Fruit fly (Drosophila melanogaster): ENCODE data around the gene FoxK.

Gene FoxK

dm6 chr3L:11096195-11096908 lies 24.2 kb downstream of the FoxK start, which contains the start of the genes CG46439, Iyd and CG33947 (continued):
- no peak; the same call in 1 of the 2 replicates for TF ChIP-seq chm (GFP tag; IDR thresholded peaks at IDR 0.05)
- TF ChIP-seq Bteb2 (GFP tag; optimal IDR thresholded peaks at IDR 0.05) = no peak
- TF ChIP-seq luna (GFP tag; optimal IDR thresholded peaks at IDR 0.05) = no peak
- no peak for TF ChIP-seq Dref (GFP tag; IDR thresholded peaks at IDR 0.05)
- peak; percentile 26 for TF ChIP-seq CG2120 (GFP tag; optimal IDR thresholded peaks at IDR 0.05)
- no peak for TF ChIP-seq CG30431 (GFP tag; optimal IDR thresholded peaks at IDR 0.05)
- no peak for TF ChIP-seq crc (GFP tag; optimal IDR thresholded peaks at IDR 0.05)
- TF ChIP-seq Dek (tag; optimal IDR thresholded peaks at IDR 0.05) = peak; percentile 10
- peak; percentile 18 for TF ChIP-seq trem (tag; optimal IDR thresholded peaks at IDR 0.05)
- TF ChIP-seq hbn (GFP tag; IDR thresholded peaks at IDR 0.05; ENCODE audit: partially characterized antibody) = peak; percentile 44; the same call in 1 of the 2 replicates
- peak; percentile 70 for TF ChIP-seq Fer1 (GFP tag; optimal IDR thresholded peaks at IDR 0.05)
- TF ChIP-seq CG10565 (GFP tag; optimal IDR thresholded peaks at IDR 0.05) = no peak
- TF ChIP-seq sug (tag; optimal IDR thresholded peaks at IDR 0.05) = peak; percentile 11
- no peak for TF ChIP-seq ara (GFP tag; IDR thresholded peaks at IDR 0.05)
- peak; percentile 14; the same call in 1 of the 2 replicates for TF ChIP-seq vvl (GFP tag; IDR thresholded peaks at IDR 0.05)
- no peak for TF ChIP-seq Atf-2 (GFP tag; optimal IDR thresholded peaks at IDR 0.05)
- no peak for TF ChIP-seq CG12299 (tag; optimal IDR thresholded peaks at IDR 0.05)
- TF ChIP-seq nom (GFP tag; optimal IDR thresholded peaks at IDR 0.05) = peak; percentile 95
- no peak for TF ChIP-seq CrebB (tag; optimal IDR thresholded peaks at IDR 0.05)
- no peak for TF ChIP-seq CG12942 (GFP tag; optimal IDR thresholded peaks at IDR 0.05)
- no peak for TF ChIP-seq sc (optimal IDR thresholded peaks at IDR 0.05)
- no peak for TF ChIP-seq sc (GFP tag; optimal IDR thresholded peaks at IDR 0.05)
- TF ChIP-seq Taf1 (GFP tag; IDR thresholded peaks at IDR 0.05) = no peak
- TF ChIP-seq ken (GFP tag; IDR thresholded peaks at IDR 0.05) = 0 out of 3 replicates have a peak, but pooled peaks have one; percentile 19
- peak; percentile 52 for TF ChIP-seq yki (optimal IDR thresholded peaks at IDR 0.05)
- no peak for TF ChIP-seq B-H1 (GFP tag; IDR thresholded peaks at IDR 0.05)
- TF ChIP-seq onecut (GFP tag; IDR thresholded peaks at IDR 0.05) = peak; percentile 45; the same call in 1 of the 2 replicates
- no peak for TF ChIP-seq CG3726 (GFP tag; IDR thresholded peaks at IDR 0.05)
- no peak for TF ChIP-seq CG7357 (GFP tag; IDR thresholded peaks at IDR 0.05)
- peak in 1 of 2 experiments; percentile 12 for TF ChIP-seq Hr51 (GFP tag; optimal IDR thresholded peaks at IDR 0.05)

- no peak for TF ChIP-seq H2.0 (GFP tag; IDR thresholded peaks at IDR 0.05)
- TF ChIP-seq sens (GFP tag) = peak; percentile 57
These were observed 26.3 kb downstream of the FoxK start for dm6 chr3L:11094279-11094678.

dm6 chr3L:11093046-11093520 lies 27.5 kb downstream of the FoxK start, which contains the start of gene JIL-1:
JIL-1 (minus strand) TSS chr3L:11093193.
- TF ChIP-seq CG16815 (GFP tag; optimal IDR thresholded peaks at IDR 0.05) (peak; percentile 57), CG10366 (GFP tag; IDR thresholded peaks at IDR 0.05) (peak; percentile 65), ac (GFP tag; optimal IDR thresholded peaks at IDR 0.05) (no peak), CG11456 (GFP tag; IDR thresholded peaks at IDR 0.05) (peak; percentile 84), ash1 (GFP tag; optimal IDR thresholded peaks at IDR 0.05) (no peak), Lhr (GFP tag; optimal IDR thresholded peaks at IDR 0.05) (no peak), E2f1 (GFP tag; IDR thresholded peaks at IDR 0.05) (peak; percentile 65), hkb (optimal IDR thresholded peaks at IDR 0.05) (no peak), hkb (GFP tag; IDR thresholded peaks at IDR 0.05) (peak; percentile 26; the same call in 1 of the 2 replicates), CG17612 (GFP tag; IDR thresholded peaks at IDR 0.05) (no peak), crol (GFP tag; IDR thresholded peaks at IDR 0.05) (no peak), bowl (GFP tag; IDR thresholded peaks at IDR 0.05) (no peak; the same call in 1 of the 2 replicates), CG18476 (GFP tag; optimal IDR thresholded peaks at IDR 0.05) (peak; percentile 60), tx (GFP tag; optimal IDR thresholded peaks at IDR 0.05) (peak; percentile 6), nerfin-2 (GFP tag; IDR thresholded peaks at IDR 0.05; ENCODE audit: partially characterized antibody) (peak; percentile 80), slp2 (GFP tag; optimal IDR thresholded peaks at IDR 0.05) (peak; percentile 24), D19B (GFP tag; optimal IDR thresholded peaks at IDR 0.05) (no peak), ERR (GFP tag; optimal IDR thresholded peaks at IDR 0.05) (no peak), ssp (GFP tag; IDR thresholded peaks at IDR 0.05) (peak; percentile 57)
